Worm (Caenorhabditis elegans): Measurements from ENCODE around the gene pes-1.
"Not testable (repeated sequence)": the region's sequence is repeated elsewhere in the genome, so short reads cannot be mapped to it uniquely, and the experiment has no call there.

ce11 chrIV:5017075-5017474 is 14.5 kb downstream of the pes-1 start, which contains the start of gene T28H11.7:
- not testable (repeated sequence) for TF ChIP-seq lsy-2 (tag; optimal IDR thresholded peaks at IDR 0.05); ceh-88 (GFP tag; IDR thresholded peaks at IDR 0.05); nhr-12 (tag; optimal IDR thresholded peaks at IDR 0.05); nhr-77 (tag; optimal IDR thresholded peaks at IDR 0.05)
